Fruit fly (Drosophila melanogaster) whole organism, embryonic: ENCODE data around the gene Pif1B.

Experiments used
- Abd-B ChIP-seq: fragments of 200-800 bp; sonication (Bioruptor generic); optimal IDR thresholded peaks from 2 replicates; lab custom pipeline; 2018; ENCODE audit warnings: missing biosample characterization, mild to moderate bottlenecking, missing genetic modification characterization, moderate library complexity
- CG10959 ChIP-seq: fragments of 200-800 bp; sonication (Bioruptor generic); IDR thresholded peaks from 2 replicates; pipeline ENCODE4 v1.3.6; 2022; ENCODE audit warnings: missing biosample characterization, missing genetic modification characterization
- CG11398 ChIP-seq: fragments of 200-800 bp; sonication (Bioruptor generic); optimal IDR thresholded peaks from 2 replicates; lab custom pipeline; 2016; ENCODE audit warnings: missing biosample characterization, missing genetic modification characterization
- CG12769 ChIP-seq: fragments of 200-800 bp; sonication (Bioruptor generic); optimal IDR thresholded peaks from 2 replicates; lab custom pipeline; 2019; ENCODE audit warnings: missing biosample characterization, mild to moderate bottlenecking, missing genetic modification characterization, moderate library complexity
- CG13296 ChIP-seq: fragments of 200-800 bp; sonication (Bioruptor generic); optimal IDR thresholded peaks from 3 replicates; lab custom pipeline; 2018; ENCODE audit warnings: missing biosample characterization, mild to moderate bottlenecking, missing genetic modification characterization
- CG14014 ChIP-seq: fragments of 200-800 bp; sonication (Bioruptor generic); IDR thresholded peaks from 2 replicates; pipeline ENCODE4 v1.3.6; 2022; ENCODE audit warnings: missing biosample characterization, missing genetic modification characterization
- CG15011 ChIP-seq: fragments of 200-800 bp; sonication (Bioruptor generic); optimal IDR thresholded peaks from 3 replicates; lab custom pipeline; 2018; ENCODE audit warnings: missing biosample characterization, mild to moderate bottlenecking, missing genetic modification characterization
- CG18476 ChIP-seq: fragments of 200-800 bp; sonication (Bioruptor generic); optimal IDR thresholded peaks from 2 replicates; lab custom pipeline; 2016; ENCODE audit warnings: missing biosample characterization, mild to moderate bottlenecking, missing genetic modification characterization
- CG18764 ChIP-seq: fragments of 200-800 bp; sonication (Bioruptor generic); optimal IDR thresholded peaks from 3 replicates; lab custom pipeline; 2016; ENCODE audit warnings: missing biosample characterization, missing genetic modification characterization
- CG2129 ChIP-seq: fragments of 200-800 bp; sonication (Bioruptor generic); IDR thresholded peaks from 2 replicates; pipeline ENCODE4 v1.3.6; 2022; ENCODE audit warnings: missing biosample characterization, missing genetic modification characterization; ENCODE audit not compliant: partially characterized antibody
- CG2875 ChIP-seq: fragments of 200-800 bp; sonication (Bioruptor generic); optimal IDR thresholded peaks from 2 replicates; lab custom pipeline; 2017; ENCODE audit warnings: missing biosample characterization, mild to moderate bottlenecking, missing genetic modification characterization, missing genetic modification reagents
- CG33557 ChIP-seq: fragments of 200-800 bp; sonication (Bioruptor generic); optimal IDR thresholded peaks from 2 replicates; lab custom pipeline; 2019; ENCODE audit warnings: missing biosample characterization, mild to moderate bottlenecking, missing genetic modification characterization, moderate library complexity
- CG3847 ChIP-seq: fragments of 200-800 bp; sonication (Bioruptor generic); IDR thresholded peaks from 2 replicates; pipeline ENCODE4 v1.3.6; 2022; ENCODE audit warnings: missing biosample characterization, missing genetic modification characterization
- CG5245 ChIP-seq: fragments of 200-800 bp; sonication (Bioruptor generic); optimal IDR thresholded peaks from 3 replicates; lab custom pipeline; 2016; ENCODE audit warnings: missing biosample characterization, missing genetic modification characterization
- CG6765 ChIP-seq: fragments of 200-800 bp; sonication (Bioruptor generic); optimal IDR thresholded peaks from 3 replicates; lab custom pipeline; 2017; ENCODE audit warnings: missing biosample characterization, mild to moderate bottlenecking, missing genetic modification characterization
- CG6854 ChIP-seq: fragments of 200-800 bp; sonication (Bioruptor generic); optimal IDR thresholded peaks from 3 replicates; lab custom pipeline; 2017; ENCODE audit warnings: missing biosample characterization, mild to moderate bottlenecking, missing genetic modification characterization
- CG7745 ChIP-seq: fragments of 200-800 bp; sonication (Bioruptor generic); optimal IDR thresholded peaks from 2 replicates; lab custom pipeline; 2018; ENCODE audit warnings: missing biosample characterization, mild to moderate bottlenecking, missing genetic modification characterization, moderate library complexity
- CG8290 ChIP-seq, 3 experiments: fragments of 200-800 bp; sonication (Bioruptor generic); optimal IDR thresholded peaks; 2 replicates each; lab custom pipeline; 2016 to 2019; ENCODE audit warnings: missing biosample characterization in 3 of 3, missing genetic modification characterization in 3 of 3, mild to moderate bottlenecking in 2 of 3, moderate library complexity in 1 of 3
- CHES-1-like ChIP-seq: fragments of 200-800 bp; sonication (Bioruptor generic); optimal IDR thresholded peaks from 2 replicates; lab custom pipeline; 2016; ENCODE audit warnings: missing biosample characterization, missing genetic modification characterization
- Dbx ChIP-seq: fragments of 200-800 bp; sonication (Bioruptor generic); IDR thresholded peaks from 3 replicates; pipeline ENCODE4 v1.3.6; 2022; ENCODE audit warnings: missing biosample characterization, missing genetic modification characterization
- Eip74EF ChIP-seq, 2 experiments: fragments of 200-800 bp in 1 of 2; fragments of >200 bp in 1 of 2; sonication (Bioruptor generic) in 1 of 2; optimal IDR thresholded peaks; 2 replicates each; lab custom pipeline; 2017 to 2019; ENCODE audit warnings: missing biosample characterization in 2 of 2, missing genetic modification characterization in 2 of 2, mild to moderate bottlenecking in 1 of 2, moderate library complexity in 1 of 2
- Gsc ChIP-seq: fragments of 200-800 bp; sonication (Bioruptor generic); IDR thresholded peaks from 2 replicates; pipeline ENCODE4 v1.3.6; 2022; ENCODE audit warnings: missing biosample characterization, missing genetic modification characterization
- H2.0 ChIP-seq: fragments of 200-800 bp; sonication (Bioruptor generic); IDR thresholded peaks from 2 replicates; pipeline ENCODE4 v1.3.6; 2022; ENCODE audit warnings: missing biosample characterization, missing genetic modification characterization
- HLH54F ChIP-seq: fragments of 200-800 bp; sonication (Bioruptor generic); optimal IDR thresholded peaks from 3 replicates; lab custom pipeline; 2016; ENCODE audit warnings: missing biosample characterization, missing genetic modification characterization
- HLHmδ ChIP-seq: fragments of 200-800 bp; sonication (Bioruptor generic); optimal IDR thresholded peaks from 2 replicates; lab custom pipeline; 2018; ENCODE audit warnings: missing biosample characterization, mild to moderate bottlenecking, missing genetic modification characterization, moderate library complexity
- HmgZ ChIP-seq: fragments of 200-800 bp; sonication (Bioruptor generic); optimal IDR thresholded peaks from 2 replicates; lab custom pipeline; 2018; ENCODE audit warnings: missing biosample characterization, mild to moderate bottlenecking, missing genetic modification characterization
- MESR4 ChIP-seq: fragments of 200-800 bp; sonication (Bioruptor generic); optimal IDR thresholded peaks from 2 replicates; lab custom pipeline; 2018; ENCODE audit warnings: missing biosample characterization, mild to moderate bottlenecking, missing genetic modification characterization, moderate library complexity
- Med ChIP-seq: fragments of 200-800 bp; sonication (Bioruptor generic); peaks from one replicate; lab custom pipeline; 2016; ENCODE audit warnings: missing biosample characterization, missing genetic modification characterization, mild to moderate bottlenecking, inconsistent platforms, moderate library complexity
- NfI ChIP-seq: fragments of 200-800 bp; sonication (Bioruptor generic); optimal IDR thresholded peaks from 3 replicates; lab custom pipeline; 2018; ENCODE audit warnings: missing biosample characterization, mild to moderate bottlenecking, missing genetic modification characterization, moderate library complexity
- Oli ChIP-seq: fragments of 200-800 bp; sonication (Bioruptor generic); optimal IDR thresholded peaks from 2 replicates; lab custom pipeline; 2018; ENCODE audit warnings: missing biosample characterization, mild to moderate bottlenecking, missing genetic modification characterization, moderate library complexity
- Rfx ChIP-seq: fragments of 200-800 bp; sonication (Bioruptor generic); IDR thresholded peaks from 2 replicates; pipeline ENCODE4 v1.3.6; 2022; ENCODE audit warnings: missing biosample characterization, missing genetic modification characterization
- Rx ChIP-seq: fragments of 200-800 bp; sonication (Bioruptor generic); IDR thresholded peaks from 2 replicates; pipeline ENCODE4 v1.3.6; 2022; ENCODE audit warnings: missing biosample characterization, missing genetic modification characterization
- Ssrp ChIP-seq: fragments of 200-800 bp; sonication (Bioruptor generic); optimal IDR thresholded peaks from 2 replicates; lab custom pipeline; 2018; ENCODE audit warnings: missing biosample characterization, mild to moderate bottlenecking, missing genetic modification characterization, moderate library complexity
- amos ChIP-seq: fragments of 200-800 bp; sonication (Bioruptor generic); IDR thresholded peaks from 2 replicates; pipeline ENCODE4 v1.3.6; 2022; ENCODE audit warnings: missing biosample characterization, missing genetic modification characterization; ENCODE audit not compliant: partially characterized antibody
- chif ChIP-seq, 2 experiments: fragments of 200-800 bp; sonication (Bioruptor generic); optimal IDR thresholded peaks; 3 replicates each; lab custom pipeline; 2016; ENCODE audit warnings: missing biosample characterization in 2 of 2, missing genetic modification characterization in 2 of 2
- croc ChIP-seq: fragments of 200-800 bp; sonication (Bioruptor generic); conservative IDR thresholded peaks from 3 replicates; pipeline ENCODE4 v1.3.6; 2022; ENCODE audit warnings: missing biosample characterization, missing genetic modification characterization
- dm ChIP-seq: fragments of 200-800 bp; sonication (Bioruptor generic); optimal IDR thresholded peaks from 3 replicates; lab custom pipeline; 2016; ENCODE audit warnings: missing biosample characterization, missing genetic modification characterization
- dmrt11E ChIP-seq: fragments of 200-800 bp; sonication (Bioruptor generic); optimal IDR thresholded peaks from 3 replicates; lab custom pipeline; 2018; ENCODE audit warnings: missing biosample characterization, mild to moderate bottlenecking, missing genetic modification characterization, moderate library complexity
- emc ChIP-seq: fragments of 200-800 bp; sonication (Bioruptor generic); optimal IDR thresholded peaks from 2 replicates; lab custom pipeline; 2016; ENCODE audit warnings: missing biosample characterization, missing genetic modification characterization
- gsb ChIP-seq: fragments of 200-800 bp; sonication (Bioruptor generic); IDR thresholded peaks from 2 replicates; pipeline ENCODE4 v1.3.6; 2022; ENCODE audit warnings: missing biosample characterization, missing genetic modification characterization
- inv ChIP-seq: fragments of 200-800 bp; sonication (Bioruptor generic); IDR thresholded peaks from 2 replicates; pipeline ENCODE4 v1.3.6; 2022; ENCODE audit warnings: missing biosample characterization, missing genetic modification characterization; ENCODE audit not compliant: partially characterized antibody
- kay ChIP-seq: fragments of 200-800 bp; sonication (Bioruptor generic); optimal IDR thresholded peaks from 2 replicates; lab custom pipeline; 2016; ENCODE audit warnings: missing biosample characterization, missing genetic modification characterization
- maf-S ChIP-seq: fragments of 200-800 bp; sonication (Bioruptor generic); optimal IDR thresholded peaks from 2 replicates; lab custom pipeline; 2016; ENCODE audit warnings: missing biosample characterization, missing genetic modification characterization
- pb ChIP-seq: fragments of 200-800 bp; sonication (Bioruptor generic); optimal IDR thresholded peaks from 3 replicates; lab custom pipeline; 2016; ENCODE audit warnings: missing biosample characterization, missing genetic modification characterization
- peb ChIP-seq: fragments of 200-800 bp; sonication (Bioruptor generic); IDR thresholded peaks from 2 replicates; pipeline ENCODE4 v1.3.6; 2022; ENCODE audit warnings: missing biosample characterization, missing genetic modification characterization
- rib ChIP-seq: fragments of 200-800 bp; sonication (Bioruptor generic); IDR thresholded peaks from 2 replicates; pipeline ENCODE4 v1.3.6; 2022; ENCODE audit warnings: missing biosample characterization, missing genetic modification characterization
- slp2 ChIP-seq: fragments of 200-800 bp; sonication (Bioruptor generic); optimal IDR thresholded peaks from 2 replicates; lab custom pipeline; 2016; ENCODE audit warnings: missing biosample characterization, missing genetic modification characterization
- zen2 ChIP-seq: fragments of 200-800 bp; sonication (Bioruptor generic); IDR thresholded peaks from 3 replicates; pipeline ENCODE4 v1.3.6; 2022; ENCODE audit warnings: missing biosample characterization, missing genetic modification characterization; ENCODE audit not compliant: partially characterized antibody
- zfh2 ChIP-seq: fragments of 200-800 bp; sonication (Bioruptor generic); optimal IDR thresholded peaks from 2 replicates; lab custom pipeline; 2016; ENCODE audit warnings: missing biosample characterization, missing genetic modification characterization

Gene Pif1B

DNA sequence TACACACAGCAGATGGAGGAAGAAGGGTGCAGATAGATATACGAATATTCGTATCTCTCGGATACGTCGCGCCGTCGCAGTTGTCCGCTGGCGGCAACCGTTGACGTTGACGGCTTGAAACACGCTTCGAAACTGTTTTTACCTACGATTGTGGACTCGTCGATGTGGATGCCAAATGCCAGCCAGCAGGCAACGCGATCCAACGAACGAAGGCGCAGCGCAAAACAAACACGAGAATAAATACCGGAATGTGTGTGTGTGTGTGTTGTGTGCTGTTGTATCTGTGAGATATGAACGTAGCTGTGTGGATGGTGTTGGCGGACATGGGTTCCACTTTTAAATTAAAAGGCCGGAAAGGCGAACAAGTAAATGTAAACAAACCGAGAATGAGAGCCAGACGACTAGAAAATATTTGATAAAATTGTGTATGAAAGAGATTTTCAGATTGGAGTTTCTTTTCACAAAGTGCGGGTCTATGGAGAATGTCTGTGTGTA, 45.2 kb upstream of the Pif1B start (continued):
- TF ChIP-seq CG8290 (GFP tag; optimal IDR thresholded peaks at IDR 0.05; lab: Kevin White, UChicago) = peak; percentile 50
- TF ChIP-seq CG8290 (tag; optimal IDR thresholded peaks at IDR 0.05; lab: Kevin White, UChicago) = peak; percentile 29 to 91
- no peak for TF ChIP-seq peb
- TF ChIP-seq HmgZ (tag; lab: Kevin White, UChicago) = peak; percentile 75
- TF ChIP-seq HLH54F (GFP tag; lab: Kevin White, UChicago) = peak; percentile 10
- TF ChIP-seq pb (GFP tag; lab: Kevin White, UChicago) = no peak
- TF ChIP-seq CG15011 = peak; percentile 12
- peak; percentile 93 for TF ChIP-seq HLHmδ (GFP tag; lab: Kevin White, UChicago)
- TF ChIP-seq CG2129 (GFP tag; lab: Robert Waterston, UW) = no peak
- TF ChIP-seq Oli = no peak
- peak; percentile 76 for TF ChIP-seq CG13296 (GFP tag; lab: Kevin White, UChicago)
- TF ChIP-seq croc (GFP tag; lab: Robert Waterston, UW) = no peak
- no peak for TF ChIP-seq CG10959 (GFP tag; lab: Robert Waterston, UW)
- TF ChIP-seq CG12769 (tag; lab: Kevin White, UChicago) = peak; percentile 82
- TF ChIP-seq dm (GFP tag; lab: Kevin White, UChicago) = peak; percentile 34
- no peak for TF ChIP-seq Abd-B (GFP tag; lab: Kevin White, UChicago)
- TF ChIP-seq dmrt11E (tag; lab: Kevin White, UChicago) = peak; percentile 21
- TF ChIP-seq Med (GFP tag; lab: Kevin White, UChicago) = peak; percentile 94
- TF ChIP-seq CG6765 (GFP tag; lab: Kevin White, UChicago) = peak; percentile 69
- no peak for TF ChIP-seq CG18476 (GFP tag; lab: Kevin White, UChicago)
- peak; percentile 21 for TF ChIP-seq NfI (GFP tag; lab: Kevin White, UChicago)
- peak; percentile 70 for TF ChIP-seq CG7745 (tag; lab: Kevin White, UChicago)
- TF ChIP-seq CG33557 = peak; percentile 50
- no peak for TF ChIP-seq zfh2
- peak; percentile 51 for TF ChIP-seq CG2875
- TF ChIP-seq emc (GFP tag; lab: Kevin White, UChicago) = no peak
- peak; percentile 12 for TF ChIP-seq kay
- TF ChIP-seq CG11398 (GFP tag; lab: Kevin White, UChicago) = peak; percentile 33
- TF ChIP-seq Rx (GFP tag; lab: Robert Waterston, UW) = no peak
- peak; percentile 76 for TF ChIP-seq CHES-1-like (GFP tag; lab: Kevin White, UChicago)
- peak; percentile 7 to 53 for TF ChIP-seq chif (GFP tag; optimal IDR thresholded peaks at IDR 0.05; lab: Kevin White, UChicago)
- TF ChIP-seq CG14014 = peak; percentile 52; the same call in 1 of the 2 replicates
- no peak for TF ChIP-seq amos (GFP tag; lab: Robert Waterston, UW)
- peak in 1 of 2 experiments; percentile 78 for TF ChIP-seq Eip74EF (GFP tag; optimal IDR thresholded peaks at IDR 0.05; lab: Kevin White, UChicago)
- TF ChIP-seq Dbx (GFP tag; lab: Robert Waterston, UW) = peak; percentile 79; the same call in 2 of the 3 replicates
- TF ChIP-seq CG18764 (GFP tag; lab: Kevin White, UChicago) = peak; percentile 45
- 0 out of 2 replicates have a peak, but pooled peaks have one; percentile 13 for TF ChIP-seq H2.0 (GFP tag; lab: Robert Waterston, UW)
- peak; percentile 50 for TF ChIP-seq rib (GFP tag; lab: Robert Waterston, UW)
- TF ChIP-seq gsb (GFP tag; lab: Robert Waterston, UW) = 0 out of 2 replicates have a peak, but pooled peaks have one; percentile 29
- no peak for TF ChIP-seq Gsc
- no peak for TF ChIP-seq Ssrp (tag; lab: Kevin White, UChicago)
- peak; percentile 72; the same call in 1 of the 2 replicates for TF ChIP-seq Rfx
- TF ChIP-seq CG6854 = peak; percentile 54
- peak; percentile 59 for TF ChIP-seq maf-S (GFP tag; lab: Kevin White, UChicago)
- no peak for TF ChIP-seq CG3847
- peak; percentile 23 for TF ChIP-seq slp2 (GFP tag; lab: Kevin White, UChicago)
- no peak for TF ChIP-seq zen2
- peak; percentile 24 for TF ChIP-seq CG5245
- TF ChIP-seq inv (GFP tag; lab: Robert Waterston, UW) = no peak
- TF ChIP-seq MESR4 (GFP tag; lab: Kevin White, UChicago) = peak; percentile 31
